Worm (Caenorhabditis elegans): ENCODE results near the gene ahsa-1.

DNA sequence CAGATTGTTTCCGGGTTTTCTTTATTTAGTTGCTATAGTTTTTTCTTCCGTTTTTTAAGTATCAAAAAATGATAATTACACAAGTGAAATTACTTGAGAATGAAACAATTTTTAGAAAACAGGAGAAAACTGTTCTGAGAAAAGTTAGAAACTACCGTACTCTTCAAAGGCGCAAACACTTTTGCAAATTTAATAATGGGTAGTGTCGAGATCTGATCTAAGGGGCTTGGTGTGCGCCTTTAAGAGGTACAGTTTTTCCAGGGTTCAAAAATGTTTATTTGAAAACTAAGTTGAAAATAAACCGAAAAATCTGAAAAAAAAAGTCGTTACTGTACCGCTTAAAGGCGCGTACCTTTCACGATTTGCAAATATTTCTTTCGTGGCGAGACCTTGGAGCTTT lies 24.6 kb downstream of the ahsa-1 start:
- TF ChIP-seq unc-55 (GFP tag; optimal IDR thresholded peaks at IDR 0.05) (no peak), nhr-11 (tag; optimal IDR thresholded peaks at IDR 0.05) (no peak), ama-1 (optimal IDR thresholded peaks at IDR 0.05) (no peak), skn-1 (tag; optimal IDR thresholded peaks at IDR 0.05) (no peak), ceh-82 (tag; optimal IDR thresholded peaks at IDR 0.05) (no peak), unc-39 (tag; optimal IDR thresholded peaks at IDR 0.05) (no peak), nhr-23 (tag; optimal IDR thresholded peaks at IDR 0.05) (no peak), ztf-11 (tag; optimal IDR thresholded peaks at IDR 0.05) (no peak), snpc-4 (tag; optimal IDR thresholded peaks at IDR 0.05) (no peak), sma-3 (GFP tag; optimal IDR thresholded peaks at IDR 0.05) (no peak), lin-13 (GFP tag; optimal IDR thresholded peaks at IDR 0.05) (no peak)
